Worm (Caenorhabditis elegans): ENCODE results near the gene F36F12.1.

The F36F12.1 gene

ce11 chrV:2123164-2123563, 20.1 kb upstream of the F36F12.1 start:
- TF ChIP-seq ceh-22 (tag; optimal IDR thresholded peaks at IDR 0.05) (no peak), ceh-19 (GFP tag; optimal IDR thresholded peaks at IDR 0.05) (no peak), ceh-30 (tag; optimal IDR thresholded peaks at IDR 0.05) (no peak), fkh-6 (tag; optimal IDR thresholded peaks at IDR 0.05) (no peak), unc-3 (GFP tag; conservative IDR thresholded peaks at IDR 0.05) (no peak), unc-3 (tag; optimal IDR thresholded peaks at IDR 0.05) (no peak), ceh-2 (tag; optimal IDR thresholded peaks at IDR 0.05) (no peak), hlh-13 (GFP tag; optimal IDR thresholded peaks at IDR 0.05) (no peak), dmd-4 (tag; optimal IDR thresholded peaks at IDR 0.05; ENCODE audit: borderline replicate concordance) (no peak), madf-2 (tag; optimal IDR thresholded peaks at IDR 0.05) (no peak), ceh-45 (GFP tag; IDR thresholded peaks at IDR 0.05) (no peak), Y22D7AL.16 (tag; optimal IDR thresholded peaks at IDR 0.05) (no peak), C38D4.7 (GFP tag; optimal IDR thresholded peaks at IDR 0.05) (no peak), pros-1 (tag; optimal IDR thresholded peaks at IDR 0.05) (no peak), ceh-9 (tag; optimal IDR thresholded peaks at IDR 0.05) (no peak), ttx-3 (tag; optimal IDR thresholded peaks at IDR 0.05) (no peak), pha-2 (tag; optimal IDR thresholded peaks at IDR 0.05) (no peak), ceh-6 (GFP tag; optimal IDR thresholded peaks at IDR 0.05) (no peak), ceh-18 (tag; optimal IDR thresholded peaks at IDR 0.05) (no peak)

DNA sequence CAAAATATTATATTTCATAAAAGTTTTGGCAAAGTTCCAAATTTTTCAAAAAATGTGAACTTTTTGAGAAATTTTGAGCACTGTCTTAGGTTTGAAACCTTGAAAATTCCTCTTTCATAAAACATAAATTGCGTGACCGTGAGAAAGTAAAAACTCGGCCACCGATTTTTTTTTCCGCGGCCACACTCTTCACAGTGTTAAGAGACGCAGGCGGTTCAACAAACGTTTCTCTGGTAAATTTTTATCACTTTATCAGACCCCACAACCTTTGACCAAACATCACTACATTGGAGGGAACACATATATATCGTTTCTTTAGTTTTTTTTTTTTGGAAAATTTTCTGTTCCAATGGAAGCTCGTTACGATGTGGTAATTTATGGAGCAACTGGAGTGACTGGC, 19.5 kb upstream of the F36F12.1 start, which contains the start of gene F22F7.2:
Gene F22F7.2, plus strand, starts transcription at position 266 of the 400 bp plus-strand sequence.
- TF ChIP-seq sdc-2 (tag; optimal IDR thresholded peaks at IDR 0.05) (no peak), elt-2 (tag; optimal IDR thresholded peaks at IDR 0.05) (peak; percentile 6), lin-11 (tag; optimal IDR thresholded peaks at IDR 0.05) (no peak), hlh-30 (tag; optimal IDR thresholded peaks at IDR 0.05; ENCODE audit: insufficient read depth) (no peak)

- TF ChIP-seq unc-42 (tag; optimal IDR thresholded peaks at IDR 0.05) (no peak), Y22D7AL.16 (tag; optimal IDR thresholded peaks at IDR 0.05) (no peak), unc-55 (GFP tag; optimal IDR thresholded peaks at IDR 0.05) (no peak), zip-5 (tag; optimal IDR thresholded peaks at IDR 0.05) (no peak), ceh-34 (tag; optimal IDR thresholded peaks at IDR 0.05) (no peak), ceh-31 (tag; optimal IDR thresholded peaks at IDR 0.05) (no peak), ets-4 (tag; optimal IDR thresholded peaks at IDR 0.05) (no peak), ceh-14 (tag; optimal IDR thresholded peaks at IDR 0.05) (no peak), ceh-24 (tag; optimal IDR thresholded peaks at IDR 0.05) (no peak), lim-6 (tag; optimal IDR thresholded peaks at IDR 0.05) (no peak), ceh-19 (GFP tag; optimal IDR thresholded peaks at IDR 0.05) (no peak), rnt-1 (tag; optimal IDR thresholded peaks at IDR 0.05) (no peak), ceh-45 (GFP tag; IDR thresholded peaks at IDR 0.05) (no peak), sox-4 (tag; optimal IDR thresholded peaks at IDR 0.05) (no peak), nhr-11 (tag; optimal IDR thresholded peaks at IDR 0.05) (no peak), ahr-1 (tag; optimal IDR thresholded peaks at IDR 0.05) (no peak)
Observed at ce11 chrV:2121910-2122362, 18.9 kb upstream of the F36F12.1 start, which contains the start of gene F22F7.8. Gene F22F7.8, minus strand, starts transcription at chrV:2121960.

DNA sequence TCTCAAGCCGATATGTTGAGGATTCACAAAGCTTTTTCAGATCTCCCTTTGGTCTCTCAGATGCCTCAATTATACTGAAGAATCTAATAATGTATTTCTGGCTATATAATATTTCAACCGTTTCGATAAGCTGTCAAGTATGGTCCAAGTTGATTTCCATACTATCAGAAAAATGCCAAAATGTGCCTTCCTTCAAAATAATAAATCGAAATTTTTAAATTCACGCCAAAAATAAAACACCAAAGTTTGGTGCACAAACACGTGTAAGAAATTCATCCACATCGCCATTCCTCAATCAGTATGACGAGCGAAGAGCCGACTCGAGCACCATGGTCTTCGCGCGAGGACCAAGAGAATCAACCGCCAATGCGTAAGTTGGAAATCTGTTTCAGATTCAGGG, 16.5 kb upstream of the F36F12.1 start, which contains the start of gene F22F7.11:
Gene F22F7.11, plus strand, starts transcription at position 301 of the 400 bp plus-strand sequence.
- no peak for TF ChIP-seq unc-55 (GFP tag; optimal IDR thresholded peaks at IDR 0.05)
- no peak for TF ChIP-seq pros-1 (tag; optimal IDR thresholded peaks at IDR 0.05)
- no peak for TF ChIP-seq ceh-18 (tag; optimal IDR thresholded peaks at IDR 0.05)
- no peak for TF ChIP-seq unc-42 (tag; optimal IDR thresholded peaks at IDR 0.05)
- TF ChIP-seq ttx-3 (tag; optimal IDR thresholded peaks at IDR 0.05): no peak
- no peak for TF ChIP-seq ceh-9 (tag; optimal IDR thresholded peaks at IDR 0.05)
- TF ChIP-seq ceh-14 (tag; optimal IDR thresholded peaks at IDR 0.05): no peak
- no peak for TF ChIP-seq ceh-48 (tag; optimal IDR thresholded peaks at IDR 0.05)
- no peak for TF ChIP-seq odd-2 (tag; optimal IDR thresholded peaks at IDR 0.05)
- TF ChIP-seq nhr-232 (tag; optimal IDR thresholded peaks at IDR 0.05): no peak
- TF ChIP-seq elt-2 (tag; optimal IDR thresholded peaks at IDR 0.05): no peak
- TF ChIP-seq tbx-2 (tag; optimal IDR thresholded peaks at IDR 0.05): no peak
- TF ChIP-seq dve-1 (tag; optimal IDR thresholded peaks at IDR 0.05): no peak
- TF ChIP-seq dmd-4 (tag; optimal IDR thresholded peaks at IDR 0.05; ENCODE audit: borderline replicate concordance): no peak
- TF ChIP-seq Y22D7AL.16 (tag; optimal IDR thresholded peaks at IDR 0.05): no peak
- no peak for TF ChIP-seq npax-4 (tag; optimal IDR thresholded peaks at IDR 0.05)
- no peak for TF ChIP-seq hlh-13 (GFP tag; optimal IDR thresholded peaks at IDR 0.05)
- no peak for TF ChIP-seq fax-1 (tag; optimal IDR thresholded peaks at IDR 0.05)
